Fruit fly (Drosophila melanogaster): ENCODE measurements around the gene Ctps.
A peak's percentile ranks its signal among the peaks of the same experiment; 100 is the strongest.

Ctps gene

dm6 chr3L:15107776-15108379 is 10.2 kb downstream of the Ctps start (continued):
- TF ChIP-seq CG17361 (GFP tag; IDR thresholded peaks at IDR 0.05) (peak; percentile 89), ash1 (GFP tag; optimal IDR thresholded peaks at IDR 0.05) (no peak), Sry-δ (GFP tag; optimal IDR thresholded peaks at IDR 0.05) (no peak), CG17359 (tag; optimal IDR thresholded peaks at IDR 0.05) (peak; percentile 54), CG12942 (GFP tag; optimal IDR thresholded peaks at IDR 0.05) (no peak), yki (optimal IDR thresholded peaks at IDR 0.05) (no peak), CG6683 (GFP tag; optimal IDR thresholded peaks at IDR 0.05) (peak; percentile 3), CG9215 (GFP tag; IDR thresholded peaks at IDR 0.05) (0 out of 2 replicates have a peak, but pooled peaks have one; percentile 26), hbn (GFP tag; IDR thresholded peaks at IDR 0.05; ENCODE audit: partially characterized antibody) (no peak), CG4730 (GFP tag; IDR thresholded peaks at IDR 0.05) (no peak), inv (GFP tag; IDR thresholded peaks at IDR 0.05; ENCODE audit: partially characterized antibody) (no peak), gcm (GFP tag; optimal IDR thresholded peaks at IDR 0.05) (no peak), insv (GFP tag; optimal IDR thresholded peaks at IDR 0.05) (no peak), Bgb (GFP tag; IDR thresholded peaks at IDR 0.05; ENCODE audit: partially characterized antibody) (no peak), CG11695 (GFP tag; IDR thresholded peaks at IDR 0.05) (no peak), CG16813 (GFP tag; IDR thresholded peaks at IDR 0.05; ENCODE audit: partially characterized antibody) (no peak), CG14050 (GFP tag; IDR thresholded peaks at IDR 0.05) (no peak), chinmo (GFP tag; IDR thresholded peaks at IDR 0.05; ENCODE audit: partially characterized antibody) (no peak), slbo (GFP tag; IDR thresholded peaks at IDR 0.05) (no peak), CG10431 (GFP tag; optimal IDR thresholded peaks at IDR 0.05) (no peak), shn (GFP tag; optimal IDR thresholded peaks at IDR 0.05) (no peak), Rfx (GFP tag; IDR thresholded peaks at IDR 0.05) (no peak), klu (GFP tag; IDR thresholded peaks at IDR 0.05) (no peak), CG16779 (GFP tag; IDR thresholded peaks at IDR 0.05) (no peak), nmo (GFP tag; optimal IDR thresholded peaks at IDR 0.05) (peak; percentile 80), CG1647 (GFP tag; optimal IDR thresholded peaks at IDR 0.05) (no peak), CG15696 (tag; optimal IDR thresholded peaks at IDR 0.05) (peak; percentile 53), phol (tag; optimal IDR thresholded peaks at IDR 0.05) (peak; percentile 65), Ravus (GFP tag; IDR thresholded peaks at IDR 0.05) (no peak), CrebB (tag; optimal IDR thresholded peaks at IDR 0.05) (no peak), sens (GFP tag) (peak; percentile 81), ssp (GFP tag; IDR thresholded peaks at IDR 0.05) (0 out of 2 replicates have a peak, but pooled peaks have one; percentile 16), CG2120 (GFP tag; optimal IDR thresholded peaks at IDR 0.05) (no peak), CG12769 (tag; optimal IDR thresholded peaks at IDR 0.05) (no peak), cg (GFP tag; optimal IDR thresholded peaks at IDR 0.05) (peak; percentile 37), Tbp (GFP tag; optimal IDR thresholded peaks at IDR 0.05) (no peak), sima (GFP tag; optimal IDR thresholded peaks at IDR 0.05) (no peak), CG6654 (GFP tag; optimal IDR thresholded peaks at IDR 0.05) (peak; percentile 40), ac (GFP tag; optimal IDR thresholded peaks at IDR 0.05) (no peak), CG17568 (GFP tag; optimal IDR thresholded peaks at IDR 0.05) (no peak), Lim3 (GFP tag; IDR thresholded peaks at IDR 0.05) (no peak), Optix (GFP tag; IDR thresholded peaks at IDR 0.05) (no peak), Gsc (GFP tag; IDR thresholded peaks at IDR 0.05) (no peak), CG2116 (GFP tag; optimal IDR thresholded peaks at IDR 0.05) (no peak), CG3163 (GFP tag; optimal IDR thresholded peaks at IDR 0.05) (no peak), CG4424 (GFP tag; optimal IDR thresholded peaks at IDR 0.05) (peak; percentile 62), CG13775 (GFP tag; optimal IDR thresholded peaks at IDR 0.05) (peak; percentile 25), CG14014 (GFP tag; IDR thresholded peaks at IDR 0.05) (no peak), stwl (tag; optimal IDR thresholded peaks at IDR 0.05) (no peak), knrl (GFP tag; IDR thresholded peaks at IDR 0.05; ENCODE audit: partially characterized antibody) (no peak), CoRest (tag; optimal IDR thresholded peaks at IDR 0.05) (peak; percentile 60)

All from whole organism, embryonic.